Fruit fly (Drosophila melanogaster) whole organism, embryonic: Measurements from ENCODE around the gene CG44303.

Source experiments
- CG2712 ChIP-seq: fragments of 200-800 bp; optimal IDR thresholded peaks from 3 replicates; lab custom pipeline; 2019; ENCODE audit warnings: missing biosample characterization, mild to moderate bottlenecking, missing genetic modification characterization, moderate library complexity
- Gug ChIP-seq: fragments of 200-800 bp; sonication (Bioruptor generic); IDR thresholded peaks from 4 replicates; pipeline ENCODE4 v1.3.6; 2022; ENCODE audit warnings: missing biosample characterization, missing genetic modification characterization
- lola ChIP-seq, 3 experiments: fragments of >200 bp in 2 of 3; fragments of 200-800 bp in 1 of 3; sonication (Bioruptor generic) in 1 of 3; optimal IDR thresholded peaks; 2 replicates each; lab custom pipeline; 2017 to 2019; ENCODE audit warnings: missing biosample characterization in 3 of 3, missing genetic modification characterization in 3 of 3, mild to moderate bottlenecking in 1 of 3, moderate library complexity in 1 of 3
- nau ChIP-seq: fragments of 200-800 bp; sonication (Bioruptor generic); optimal IDR thresholded peaks from 3 replicates; lab custom pipeline; 2017; ENCODE audit warnings: missing biosample characterization, mild to moderate bottlenecking, missing genetic modification characterization, missing genetic modification reagents
- psq ChIP-seq: fragments of 200-800 bp; sonication (Bioruptor generic); optimal IDR thresholded peaks from 2 replicates; lab custom pipeline; 2017; ENCODE audit warnings: missing biosample characterization, missing genetic modification characterization
- sqz ChIP-seq: fragments of 200-800 bp; sonication (Bioruptor generic); optimal IDR thresholded peaks from 3 replicates; lab custom pipeline; 2018; ENCODE audit warnings: missing biosample characterization, mild to moderate bottlenecking, missing genetic modification characterization
- usp ChIP-seq: fragments of >200 bp; optimal IDR thresholded peaks from 2 replicates; lab custom pipeline; 2017; ENCODE audit warnings: missing biosample characterization, missing genetic modification characterization

DNA sequence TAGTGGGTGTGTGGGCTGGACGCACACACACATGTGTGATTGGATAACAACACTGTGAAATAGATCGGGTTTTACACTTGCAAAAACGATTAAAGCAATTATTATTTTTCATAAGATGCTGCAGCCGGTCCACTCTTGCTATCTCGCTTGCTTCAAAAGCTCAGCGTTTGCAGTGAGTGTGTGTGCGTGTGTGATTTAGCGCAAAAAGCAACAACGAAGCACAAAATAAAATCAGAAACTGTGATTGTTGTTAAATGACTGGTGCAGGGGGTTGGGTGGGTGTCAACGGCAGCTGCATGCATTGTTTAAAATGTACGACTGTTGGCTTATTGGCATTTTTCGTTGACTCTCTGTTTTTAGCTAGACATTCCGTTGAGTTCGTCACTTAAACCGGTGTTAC, 25.3 kb downstream of the CG44303 start:
- TF ChIP-seq lola (GFP tag; optimal IDR thresholded peaks at IDR 0.05; lab: Kevin White, UChicago) (no peak), sqz (GFP tag; lab: Kevin White, UChicago) (no peak), psq (GFP tag; lab: Kevin White, UChicago) (no peak), Gug (GFP tag; lab: Robert Waterston, UW) (no peak), nau (GFP tag; lab: Kevin White, UChicago) (no peak), CG2712 (tag; lab: Kevin White, UChicago) (no peak), usp (GFP tag; lab: Kevin White, UChicago) (no peak)
